Fruit fly (Drosophila melanogaster): Measurements from ENCODE around the gene Edem2.
A peak's percentile ranks its signal among the peaks of the same experiment; 100 is the strongest.

Edem2 gene

dm6 chr2L:13222225-13222648, 30.2 kb downstream of the Edem2 start, which contains the start of the genes Ski6 and CG16812 (continued):
- TF ChIP-seq HmgZ (tag; optimal IDR thresholded peaks at IDR 0.05) (peak; percentile 75), CG31224 (GFP tag; IDR thresholded peaks at IDR 0.05) (0 out of 2 replicates have a peak, but pooled peaks have one; percentile 10), CG13287 (GFP tag; IDR thresholded peaks at IDR 0.05; ENCODE audit: partially characterized antibody) (peak; percentile 65), CG18764 (GFP tag; optimal IDR thresholded peaks at IDR 0.05) (peak; percentile 47), zf30C (GFP tag; optimal IDR thresholded peaks at IDR 0.05) (no peak), CG7963 (GFP tag; IDR thresholded peaks at IDR 0.05; ENCODE audit: partially characterized antibody) (0 out of 3 replicates have a peak, but pooled peaks have one; percentile 18), CG13123 (GFP tag; optimal IDR thresholded peaks at IDR 0.05) (peak; percentile 67), dmrt99B (tag; optimal IDR thresholded peaks at IDR 0.05) (no peak), Lim3 (GFP tag; IDR thresholded peaks at IDR 0.05) (no peak), CG9727 (GFP tag; optimal IDR thresholded peaks at IDR 0.05) (peak; percentile 63), CG31441 (GFP tag; IDR thresholded peaks at IDR 0.05) (peak; percentile 83), Atf-2 (GFP tag; optimal IDR thresholded peaks at IDR 0.05) (no peak), HLHmδ (GFP tag; optimal IDR thresholded peaks at IDR 0.05) (no peak), gcm2 (GFP tag; optimal IDR thresholded peaks at IDR 0.05) (no peak), Ssrp (tag; optimal IDR thresholded peaks at IDR 0.05) (peak; percentile 56), CG2889 (GFP tag; IDR thresholded peaks at IDR 0.05) (no peak), CG33557 (GFP tag; optimal IDR thresholded peaks at IDR 0.05) (peak; percentile 41), bbx (GFP tag; IDR thresholded peaks at IDR 0.05; ENCODE audit: partially characterized antibody) (no peak), hth (optimal IDR thresholded peaks at IDR 0.05) (no peak), crc (GFP tag; optimal IDR thresholded peaks at IDR 0.05) (no peak), Hr3 (GFP tag; optimal IDR thresholded peaks at IDR 0.05) (peak; percentile 71), row (GFP tag; IDR thresholded peaks at IDR 0.05) (peak; percentile 78), chif (GFP tag; optimal IDR thresholded peaks at IDR 0.05) (peak in 1 of 2 experiments; percentile 15), NK7.1 (GFP tag; optimal IDR thresholded peaks at IDR 0.05) (no peak), CG9797 (GFP tag; optimal IDR thresholded peaks at IDR 0.05) (peak; percentile 67), CG9437 (GFP tag; optimal IDR thresholded peaks at IDR 0.05) (no peak), Xrp1 (GFP tag; IDR thresholded peaks at IDR 0.05) (peak; percentile 76), gfzf (GFP tag; optimal IDR thresholded peaks at IDR 0.05) (peak; percentile 58), CG1647 (GFP tag; optimal IDR thresholded peaks at IDR 0.05) (no peak), ara (GFP tag; IDR thresholded peaks at IDR 0.05) (no peak), eve (GFP tag; optimal IDR thresholded peaks at IDR 0.05) (no peak), NC2β (GFP tag; optimal IDR thresholded peaks at IDR 0.05) (peak; percentile 51), sob (GFP tag; IDR thresholded peaks at IDR 0.05) (no peak; the same call in 1 of the 2 replicates), br (optimal IDR thresholded peaks at IDR 0.05) (no peak), otp (GFP tag; IDR thresholded peaks at IDR 0.05) (no peak), CG11723 (GFP tag; optimal IDR thresholded peaks at IDR 0.05) (no peak), CG2129 (GFP tag; IDR thresholded peaks at IDR 0.05; ENCODE audit: partially characterized antibody) (no peak), Gsc (GFP tag; IDR thresholded peaks at IDR 0.05) (no peak), CG9817 (tag; optimal IDR thresholded peaks at IDR 0.05) (peak; percentile 78), chm (GFP tag; IDR thresholded peaks at IDR 0.05) (no peak), gce (GFP tag; IDR thresholded peaks at IDR 0.05) (no peak), toy (GFP tag; IDR thresholded peaks at IDR 0.05) (no peak), PHDP (tag; optimal IDR thresholded peaks at IDR 0.05) (no peak), CG12769 (tag; optimal IDR thresholded peaks at IDR 0.05) (no peak), jing (GFP tag; optimal IDR thresholded peaks at IDR 0.05) (no peak), CG10431 (GFP tag; optimal IDR thresholded peaks at IDR 0.05) (peak; percentile 40), ase (GFP tag; IDR thresholded peaks at IDR 0.05) (peak; percentile 65; the same call in 2 of the 3 replicates), nerfin-1 (tag; optimal IDR thresholded peaks at IDR 0.05) (peak; percentile 82), Dip3 (GFP tag; optimal IDR thresholded peaks at IDR 0.05) (peak; percentile 30), CG9932 (GFP tag; IDR thresholded peaks at IDR 0.05) (peak; percentile 78), NFAT (GFP tag; IDR thresholded peaks at IDR 0.05) (peak; percentile 48; the same call in 1 of the 2 replicates), CG13775 (GFP tag; optimal IDR thresholded peaks at IDR 0.05) (peak; percentile 65)
